Fruit fly (Drosophila melanogaster) whole organism, wandering third instar larva: Measurements from ENCODE around the gene Loxl1.
A peak's percentile ranks its signal among the peaks of the same experiment; 100 is the strongest.

ENCODE experiments used
- CG32264 ChIP-seq: fragments of 200-800 bp; sonication (Bioruptor generic); optimal IDR thresholded peaks from 2 replicates; lab custom pipeline; 2016; ENCODE audit warnings: missing biosample characterization, missing genetic modification characterization
- CG9705 ChIP-seq: fragments of 200-800 bp; sonication (Bioruptor generic); optimal IDR thresholded peaks from 2 replicates; lab custom pipeline; 2018; ENCODE audit warnings: missing biosample characterization, mild to moderate bottlenecking, missing genetic modification characterization
- CrebA ChIP-seq: fragments of 200-800 bp; sonication (Bioruptor generic); optimal IDR thresholded peaks from 2 replicates; lab custom pipeline; 2016; ENCODE audit warnings: missing biosample characterization, mild to moderate bottlenecking, missing genetic modification characterization, borderline replicate concordance
- Dif ChIP-seq: fragments of 200-275, 200-300 bp; sonication (Bioruptor generic); optimal IDR thresholded peaks from 2 replicates; lab custom pipeline; 2018; ENCODE audit warnings: missing biosample characterization, missing genetic modification characterization; ENCODE audit not compliant: partially characterized antibody
- HLH106 ChIP-seq: fragments of 200-800 bp; optimal IDR thresholded peaks from 3 replicates; lab custom pipeline; 2019; ENCODE audit warnings: missing biosample characterization, mild to moderate bottlenecking, missing genetic modification characterization, moderate library complexity
- Hnf4 ChIP-seq: fragments of 200-800 bp; sonication (Bioruptor generic); optimal IDR thresholded peaks from 2 replicates; lab custom pipeline; 2016; ENCODE audit warnings: missing biosample characterization, mild to moderate bottlenecking, missing genetic modification characterization
- Jra ChIP-seq: sonication (Bioruptor generic); optimal IDR thresholded peaks from 2 replicates; lab custom pipeline; 2016; ENCODE audit warnings: missing biosample characterization, missing genetic modification characterization
- Mio ChIP-seq: sonication (Bioruptor generic); optimal IDR thresholded peaks from 2 replicates; lab custom pipeline; 2016; ENCODE audit warnings: missing biosample characterization, missing genetic modification characterization
- Myc ChIP-seq: fragments of >200 bp; optimal IDR thresholded peaks from 2 replicates; lab custom pipeline; 2017
- N ChIP-seq: fragments of >200 bp; optimal IDR thresholded peaks from 2 replicates; lab custom pipeline; 2018; ENCODE audit warnings: missing biosample characterization, missing external identifiers, missing genetic modification characterization
- OdsH ChIP-seq: fragments of 200-800 bp; sonication (Bioruptor generic); optimal IDR thresholded peaks from 2 replicates; lab custom pipeline; 2016; ENCODE audit warnings: missing biosample characterization, mild to moderate bottlenecking, missing genetic modification characterization
- Rel ChIP-seq, 2 experiments: fragments of 200-800 bp; sonication (Bioruptor generic) in 1 of 2; optimal IDR thresholded peaks; 2 replicates in 1 of 2; 3 replicates in 1 of 2; lab custom pipeline; 2016 to 2019; ENCODE audit warnings: mild to moderate bottlenecking in 2 of 2, missing biosample characterization in 2 of 2, missing genetic modification characterization in 2 of 2, moderate library complexity in 1 of 2
- Sp1 ChIP-seq: fragments of 200-800 bp; sonication (Bioruptor generic); optimal IDR thresholded peaks from 3 replicates; lab custom pipeline; 2019; ENCODE audit warnings: missing biosample characterization, mild to moderate bottlenecking, missing genetic modification characterization, moderate library complexity
- Vsx2 ChIP-seq: fragments of 200-300, 225-300 bp; sonication (Bioruptor generic); optimal IDR thresholded peaks from 2 replicates; lab custom pipeline; 2018; ENCODE audit warnings: missing biosample characterization, missing genetic modification characterization; ENCODE audit not compliant: partially characterized antibody
- br ChIP-seq: fragments of 200-800 bp; sonication (Bioruptor generic); optimal IDR thresholded peaks from 2 replicates; lab custom pipeline; 2016; ENCODE audit warnings: missing biosample characterization, missing genetic modification characterization
- dl ChIP-seq, 2 experiments: fragments of 175-275, 200-275 bp in 1 of 2; fragments of 200-275 bp in 1 of 2; sonication (Bioruptor generic); optimal IDR thresholded peaks; lab custom pipeline; 2018; ENCODE audit warnings: mild to moderate bottlenecking in 2 of 2, missing biosample characterization in 2 of 2, missing genetic modification characterization in 2 of 2, moderate library complexity in 2 of 2; ENCODE audit not compliant: partially characterized antibody in 2 of 2, insufficient read depth in 1 of 2
- dmrt93B ChIP-seq: fragments of 200-800 bp; sonication (Bioruptor generic); optimal IDR thresholded peaks from 2 replicates; lab custom pipeline; 2018; ENCODE audit warnings: missing biosample characterization, mild to moderate bottlenecking, missing genetic modification characterization
- ey ChIP-seq: fragments of 200-800 bp; sonication (Bioruptor generic); optimal IDR thresholded peaks from 2 replicates; lab custom pipeline; 2016; ENCODE audit warnings: missing biosample characterization, missing genetic modification characterization
- foxo ChIP-seq, 2 experiments: fragments of 200-800 bp; sonication (Bioruptor generic); optimal IDR thresholded peaks; 2 replicates in 1 of 2; 3 replicates in 1 of 2; lab custom pipeline; 2016 to 2017; ENCODE audit warnings: missing biosample characterization in 2 of 2, missing genetic modification characterization in 2 of 2
- fru ChIP-seq: fragments of 200-800 bp; sonication (Bioruptor generic); optimal IDR thresholded peaks from 3 replicates; lab custom pipeline; 2016; ENCODE audit warnings: missing biosample characterization, mild to moderate bottlenecking, missing genetic modification characterization
- h ChIP-seq: fragments of 200-800 bp; sonication (Bioruptor generic); optimal IDR thresholded peaks from 3 replicates; lab custom pipeline; 2016; ENCODE audit warnings: missing biosample characterization, mild to moderate bottlenecking, missing genetic modification characterization
- jim ChIP-seq: fragments of 175-275, 200-325 bp; sonication (Bioruptor generic); optimal IDR thresholded peaks from 2 replicates; lab custom pipeline; 2016; ENCODE audit warnings: missing biosample characterization, mild to moderate bottlenecking, missing genetic modification characterization
- lola ChIP-seq: fragments of >200 bp; optimal IDR thresholded peaks from 2 replicates; lab custom pipeline; 2017; ENCODE audit warnings: missing biosample characterization, missing genetic modification characterization
- pan ChIP-seq: fragments of >200 bp; optimal IDR thresholded peaks from 2 replicates; lab custom pipeline; 2017
- psq ChIP-seq: fragments of 200-800 bp; sonication (Bioruptor generic); optimal IDR thresholded peaks from 3 replicates; lab custom pipeline; 2017; ENCODE audit warnings: missing biosample characterization, mild to moderate bottlenecking, missing genetic modification characterization, moderate library complexity
- rgr ChIP-seq: fragments of 200-800 bp; sonication (Bioruptor generic); optimal IDR thresholded peaks from 3 replicates; lab custom pipeline; 2016; ENCODE audit warnings: missing biosample characterization, mild to moderate bottlenecking, missing genetic modification characterization
- sv ChIP-seq: fragments of 200-800 bp; sonication (Bioruptor generic); optimal IDR thresholded peaks from 3 replicates; lab custom pipeline; 2016; ENCODE audit warnings: missing biosample characterization, missing genetic modification characterization
- tai ChIP-seq: sonication (Bioruptor generic); optimal IDR thresholded peaks from 2 replicates; lab custom pipeline; 2016; ENCODE audit warnings: missing biosample characterization, missing genetic modification characterization
- usp ChIP-seq: fragments of >200 bp; optimal IDR thresholded peaks from 2 replicates; lab custom pipeline; 2017; ENCODE audit warnings: missing biosample characterization, missing genetic modification characterization
- woc ChIP-seq: sonication (Bioruptor generic); optimal IDR thresholded peaks from 2 replicates; lab custom pipeline; 2016; ENCODE audit warnings: missing biosample characterization, mild to moderate bottlenecking, missing genetic modification characterization

Gene Loxl1

dm6 chr3R:31459769-31460168 is at the start of gene Loxl1:
Loxl1 (minus strand) TSS chr3R:31459869.
- no peak for TF ChIP-seq h (GFP tag; lab: Kevin White, UChicago)

dm6 chr3R:31505254-31505689 is 45.6 kb upstream of the Loxl1 start:
- TF ChIP-seq Sp1 (peak; percentile 27), Hnf4 (GFP tag; lab: Kevin White, UChicago) (peak; percentile 8), foxo (GFP tag; optimal IDR thresholded peaks at IDR 0.05; lab: Kevin White, UChicago) (peak in 1 of 2 experiments; percentile 76), OdsH (GFP tag; lab: Kevin White, UChicago) (peak; percentile 59), HLH106 (tag; lab: Kevin White, UChicago) (peak; percentile 29), psq (GFP tag; lab: Kevin White, UChicago) (peak; percentile 62), h (GFP tag; lab: Kevin White, UChicago) (peak; percentile 58), ey (GFP tag; lab: Kevin White, UChicago) (peak; percentile 53), fru (peak; percentile 73), Mio (no peak), rgr (GFP tag; lab: Kevin White, UChicago) (peak; percentile 48), CG9705 (GFP tag; lab: Kevin White, UChicago) (no peak), woc (GFP tag; lab: Kevin White, UChicago) (peak; percentile 76), br (GFP tag; lab: Kevin White, UChicago) (peak; percentile 30), usp (GFP tag; lab: Kevin White, UChicago) (no peak), sv (GFP tag; lab: Kevin White, UChicago) (no peak), dmrt93B (GFP tag; lab: Kevin White, UChicago) (peak; percentile 30)

dm6 chr3R:31504731-31505252 is 45.1 kb upstream of the Loxl1 start:
- TF ChIP-seq Dif (GFP tag; lab: Kevin White, UChicago): peak; percentile 49
- no peak for TF ChIP-seq lola (GFP tag; lab: Kevin White, UChicago)
- TF ChIP-seq tai (GFP tag; lab: Kevin White, UChicago): no peak
- no peak for TF ChIP-seq N (GFP tag; lab: Kevin White, UChicago)
- TF ChIP-seq psq (GFP tag; lab: Kevin White, UChicago): no peak
- no peak for TF ChIP-seq Jra (GFP tag; lab: Kevin White, UChicago)
- no peak for TF ChIP-seq pan (lab: Kevin White, UChicago)
- TF ChIP-seq fru: no peak
- no peak for TF ChIP-seq CG32264 (GFP tag; lab: Kevin White, UChicago)
- TF ChIP-seq Myc (lab: Kevin White, UChicago): no peak
- no peak for TF ChIP-seq OdsH (GFP tag; lab: Kevin White, UChicago)
- TF ChIP-seq CrebA (GFP tag; lab: Kevin White, UChicago): no peak
- TF ChIP-seq dl (GFP tag; optimal IDR thresholded peaks at IDR 0.05; lab: Kevin White, UChicago; ENCODE audit: insufficient read depth in 1 of 2, partially characterized antibody in 2 of 2): no peak
- TF ChIP-seq Vsx2: peak; percentile 47
- no peak for TF ChIP-seq foxo (GFP tag; optimal IDR thresholded peaks at IDR 0.05; lab: Kevin White, UChicago)

- TF ChIP-seq jim: no peak
- TF ChIP-seq foxo (GFP tag; optimal IDR thresholded peaks at IDR 0.05; lab: Kevin White, UChicago): peak in 1 of 2 experiments; percentile 7
- TF ChIP-seq, all 38 proteins: peak for 1
Measured at dm6 chr3R:31503665-31504064, 44.0 kb upstream of the Loxl1 start.

- TF ChIP-seq HLH106 (tag; lab: Kevin White, UChicago): no peak
- TF ChIP-seq Dif (GFP tag; lab: Kevin White, UChicago): no peak
- TF ChIP-seq Rel (GFP tag; optimal IDR thresholded peaks at IDR 0.05; lab: Kevin White, UChicago): no peak
- TF ChIP-seq Rel (tag; optimal IDR thresholded peaks at IDR 0.05; lab: Kevin White, UChicago): peak; percentile 69
- no peak for TF ChIP-seq pan (lab: Kevin White, UChicago)
- no peak for TF ChIP-seq Sp1
Measured at dm6 chr3R:31499114-31499513, 39.4 kb upstream of the Loxl1 start, which contains the start of gene mey. mey (plus strand) TSS chr3R:31499235.
